Worm (Caenorhabditis elegans) whole organism, L4/young adult: Measurements from ENCODE around the gene swd-2.2.

Experiments used
- W03F9.2 ChIP-seq: fragments of 150-350 bp; optimal IDR thresholded peaks from 2 replicates; lab custom pipeline; 2014; ENCODE audit warnings: missing biosample characterization, missing genetic modification characterization
- dao-5 ChIP-seq: sonication (generic microtip); optimal IDR thresholded peaks from 2 replicates; lab custom pipeline; 2016; ENCODE audit warnings: missing genotype, missing genetic modification characterization, moderate library complexity, missing compliant biosample characterization
- him-1 ChIP-seq: sonication (generic microtip); optimal IDR thresholded peaks from 2 replicates; lab custom pipeline; 2016; ENCODE audit warnings: missing genotype, missing genetic modification reagents, missing genetic modification characterization, missing compliant biosample characterization

swd-2.2 gene

ce11 chrIV:7760117-7760516, 14.1 kb upstream of the swd-2.2 start, which contains the start of gene del-7:
Gene del-7, plus strand, starts transcription at chrIV:7760417.
- TF ChIP-seq dao-5 (tag; lab: Kevin White, UChicago) = no peak
- no peak for TF ChIP-seq W03F9.2 (tag; lab: Kevin White, UChicago)
- no peak for TF ChIP-seq him-1

ce11 chrIV:7763748-7764147, 10.5 kb upstream of the swd-2.2 start, which contains the start of the genes C46A5.6 and C46A5.1:
Gene C46A5.6, minus strand, starts transcription at chrIV:7763848.
Gene C46A5.1, plus strand, starts transcription at chrIV:7763931.
- no peak for TF ChIP-seq W03F9.2 (tag; lab: Kevin White, UChicago)
- TF ChIP-seq him-1 = no peak
- TF ChIP-seq dao-5 (tag; lab: Kevin White, UChicago) = no peak

- TF ChIP-seq dao-5 (tag; lab: Kevin White, UChicago) = no peak
- TF ChIP-seq W03F9.2 (tag; lab: Kevin White, UChicago) = peak; percentile 37
Observed at ce11 chrIV:7764319-7764718, 9.9 kb upstream of the swd-2.2 start.

- TF ChIP-seq him-1 (no peak), W03F9.2 (tag; lab: Kevin White, UChicago) (no peak), dao-5 (tag; lab: Kevin White, UChicago) (no peak)
Observed at ce11 chrIV:7770162-7770561, 4.0 kb upstream of the swd-2.2 start, which contains the start of gene rdl-1. Gene rdl-1, minus strand, starts transcription at chrIV:7770262.

- TF ChIP-seq dao-5 (tag; lab: Kevin White, UChicago) (no peak), W03F9.2 (tag; lab: Kevin White, UChicago) (no peak)
Observed at ce11 chrIV:7775725-7776124, 1.5 kb downstream of the swd-2.2 start, which contains the start of gene swd-2.1. Gene swd-2.1, plus strand, starts transcription at chrIV:7776025.

ce11 chrIV:7778865-7779264, 4.7 kb downstream of the swd-2.2 start, which contains the start of gene rpap-3:
Gene rpap-3, minus strand, starts transcription at chrIV:7778965.
- TF ChIP-seq him-1 (no peak), dao-5 (tag; lab: Kevin White, UChicago) (no peak), W03F9.2 (tag; lab: Kevin White, UChicago) (no peak)

ce11 chrIV:7782292-7782691, 8.1 kb downstream of the swd-2.2 start, which contains the start of gene sec-10:
Gene sec-10, minus strand, starts transcription at chrIV:7782499.
- TF ChIP-seq W03F9.2 (tag; lab: Kevin White, UChicago) = no peak
- TF ChIP-seq dao-5 (tag; lab: Kevin White, UChicago) = no peak
- no peak for TF ChIP-seq him-1

- TF ChIP-seq him-1 (no peak), dao-5 (tag; lab: Kevin White, UChicago) (no peak), W03F9.2 (tag; lab: Kevin White, UChicago) (no peak)
Observed at ce11 chrIV:7783801-7784411, 9.7 kb downstream of the swd-2.2 start, which contains the start of gene tag-321. Gene tag-321, minus strand, starts transcription at chrIV:7783851.

ce11 chrIV:7785506-7786065, 11.4 kb downstream of the swd-2.2 start, which contains the start of gene tag-322:
Gene tag-322, minus strand, starts transcription at chrIV:7785556.
- TF ChIP-seq W03F9.2 (tag; lab: Kevin White, UChicago) (peak; percentile 73), him-1 (no peak), dao-5 (tag; lab: Kevin White, UChicago) (no peak)

- no peak for TF ChIP-seq him-1
- no peak for TF ChIP-seq dao-5 (tag; lab: Kevin White, UChicago)
- TF ChIP-seq W03F9.2 (tag; lab: Kevin White, UChicago) = no peak
Observed at ce11 chrIV:7789521-7789949, 15.3 kb downstream of the swd-2.2 start, which contains the start of gene imp-3. Gene imp-3, minus strand, starts transcription at chrIV:7789613.

ce11 chrIV:7790151-7790691, 16.0 kb downstream of the swd-2.2 start:
- TF ChIP-seq W03F9.2 (tag; lab: Kevin White, UChicago) = no peak
- no peak for TF ChIP-seq him-1
- no peak for TF ChIP-seq dao-5 (tag; lab: Kevin White, UChicago)

- TF ChIP-seq dao-5 (tag; lab: Kevin White, UChicago) (no peak), him-1 (peak; percentile 29), W03F9.2 (tag; lab: Kevin White, UChicago) (peak; percentile 85)
Observed at ce11 chrIV:7790801-7791588, 16.8 kb downstream of the swd-2.2 start, which contains the start of gene rsp-6. Gene rsp-6, minus strand, starts transcription at chrIV:7791229.

ce11 chrIV:7791821-7792446, 17.7 kb downstream of the swd-2.2 start, which contains the start of gene C33H5.13:
Gene C33H5.13, minus strand, starts transcription at chrIV:7792263.
- TF ChIP-seq him-1 (no peak), dao-5 (tag; lab: Kevin White, UChicago) (no peak), W03F9.2 (tag; lab: Kevin White, UChicago) (no peak)
